Worm (Caenorhabditis elegans) whole organism, late embryonic: ENCODE measurements around the gene sinh-1.

Experiments
- C08G9.2 ChIP-seq: sonication (generic microtip); optimal IDR thresholded peaks from 2 replicates; lab custom pipeline; 2016; ENCODE audit warnings: mild to moderate bottlenecking, missing genetic modification characterization, moderate library complexity, missing compliant biosample characterization
- C38D4.7 ChIP-seq: fragments of 200-800 bp; sonication (Bioruptor generic); optimal IDR thresholded peaks from 2 replicates; lab custom pipeline; 2018; ENCODE audit warnings: mild to moderate bottlenecking, missing genetic modification characterization, moderate library complexity, missing compliant biosample characterization
- F13H6.1 ChIP-seq: sonication (generic microtip); optimal IDR thresholded peaks from 2 replicates; lab custom pipeline; 2016; ENCODE audit warnings: missing genetic modification characterization, missing compliant biosample characterization
- T23F11.4 ChIP-seq: fragments of 200-800 bp; sonication (Bioruptor generic); optimal IDR thresholded peaks from 2 replicates; lab custom pipeline; 2018; ENCODE audit warnings: mild to moderate bottlenecking, missing genetic modification characterization, missing compliant biosample characterization
- Y22D7AL.16 ChIP-seq: sonication (generic microtip); optimal IDR thresholded peaks from 2 replicates; lab custom pipeline; 2016; ENCODE audit warnings: missing genetic modification characterization, missing compliant biosample characterization
- ahr-1 ChIP-seq: sonication (generic microtip); optimal IDR thresholded peaks from 2 replicates; lab custom pipeline; 2016; ENCODE audit warnings: missing genetic modification characterization, missing compliant biosample characterization
- ceh-14 ChIP-seq: sonication (generic microtip); optimal IDR thresholded peaks from 2 replicates; lab custom pipeline; 2016; ENCODE audit warnings: missing genotype, missing genetic modification characterization, missing compliant biosample characterization
- ceh-19 ChIP-seq: fragments of 200-800 bp; sonication (Bioruptor generic); optimal IDR thresholded peaks from 2 replicates; lab custom pipeline; 2018; ENCODE audit warnings: mild to moderate bottlenecking, missing genetic modification characterization, missing compliant biosample characterization
- ceh-22 ChIP-seq: sonication (generic microtip); optimal IDR thresholded peaks from 2 replicates; lab custom pipeline; 2017; ENCODE audit warnings: missing biosample characterization, missing genetic modification characterization
- ceh-24 ChIP-seq: sonication (generic microtip); optimal IDR thresholded peaks from 2 replicates; lab custom pipeline; 2016; ENCODE audit warnings: mild to moderate bottlenecking, missing genetic modification characterization, missing compliant biosample characterization
- ceh-34 ChIP-seq: sonication (generic microtip); optimal IDR thresholded peaks from 2 replicates; lab custom pipeline; 2016; ENCODE audit warnings: mild to moderate bottlenecking, missing genetic modification characterization, missing compliant biosample characterization
- ceh-45 ChIP-seq: fragments of 200-800 bp; sonication (Bioruptor generic); IDR thresholded peaks from 2 replicates; pipeline ENCODE4 v1.3.6; 2022; ENCODE audit warnings: missing genetic modification reagents, missing genetic modification characterization, missing compliant biosample characterization
- ceh-6 ChIP-seq: fragments of 200-800 bp; sonication (Bioruptor generic); optimal IDR thresholded peaks from 2 replicates; lab custom pipeline; 2018; ENCODE audit warnings: mild to moderate bottlenecking, missing genetic modification characterization, missing compliant biosample characterization
- ceh-9 ChIP-seq: sonication (generic microtip); optimal IDR thresholded peaks from 2 replicates; lab custom pipeline; 2016; ENCODE audit warnings: mild to moderate bottlenecking, missing genetic modification characterization, inconsistent platforms, missing compliant biosample characterization
- dve-1 ChIP-seq: sonication (generic microtip); optimal IDR thresholded peaks from 2 replicates; lab custom pipeline; 2017; ENCODE audit warnings: antibody characterized with exemption, mild to moderate bottlenecking, missing genetic modification characterization, missing compliant biosample characterization
- elt-4 ChIP-seq: sonication (generic microtip); optimal IDR thresholded peaks from 2 replicates; lab custom pipeline; 2016; ENCODE audit warnings: missing genetic modification characterization, missing compliant biosample characterization
- eyg-1 ChIP-seq: sonication (generic microtip); optimal IDR thresholded peaks from 2 replicates; lab custom pipeline; 2016; ENCODE audit warnings: missing genotype, missing genetic modification characterization, missing compliant biosample characterization
- fax-1 ChIP-seq: sonication (generic microtip); optimal IDR thresholded peaks from 2 replicates; lab custom pipeline; 2016; ENCODE audit warnings: missing genotype, missing genetic modification characterization, missing compliant biosample characterization
- gmeb-2 ChIP-seq: sonication (generic microtip); optimal IDR thresholded peaks from 2 replicates; lab custom pipeline; 2016; ENCODE audit warnings: missing genetic modification characterization, inconsistent platforms, missing compliant biosample characterization
- hlh-15 ChIP-seq: sonication (generic microtip); optimal IDR thresholded peaks from 2 replicates; lab custom pipeline; 2016; ENCODE audit warnings: missing genetic modification characterization, missing compliant biosample characterization
- hlh-30 ChIP-seq: sonication (generic microtip); optimal IDR thresholded peaks from 2 replicates; lab custom pipeline; 2017; ENCODE audit warnings: antibody characterized with exemption, missing genetic modification characterization, missing compliant biosample characterization; ENCODE audit not compliant: insufficient read depth
- hlh-8 ChIP-seq: sonication (generic microtip); optimal IDR thresholded peaks from 2 replicates; lab custom pipeline; 2016; ENCODE audit warnings: missing genotype, missing genetic modification characterization, missing compliant biosample characterization
- madf-2 ChIP-seq: sonication (generic microtip); optimal IDR thresholded peaks from 2 replicates; lab custom pipeline; 2017; ENCODE audit warnings: missing genetic modification characterization, missing compliant biosample characterization
- nhr-11 ChIP-seq: fragments of 150-350 bp; optimal IDR thresholded peaks from 2 replicates; lab custom pipeline; 2014; ENCODE audit warnings: missing biosample characterization, missing genetic modification characterization
- nhr-232 ChIP-seq: sonication (generic microtip); optimal IDR thresholded peaks from 2 replicates; lab custom pipeline; 2016; ENCODE audit warnings: missing genetic modification characterization, missing compliant biosample characterization
- npax-4 ChIP-seq: sonication (generic microtip); optimal IDR thresholded peaks from 2 replicates; lab custom pipeline; 2016; ENCODE audit warnings: missing genetic modification characterization, missing compliant biosample characterization
- odd-2 ChIP-seq: sonication (generic microtip); optimal IDR thresholded peaks from 2 replicates; lab custom pipeline; 2017; ENCODE audit warnings: antibody characterized with exemption, mild to moderate bottlenecking, missing genetic modification characterization, missing compliant biosample characterization
- pag-3 ChIP-seq: sonication (generic microtip); optimal IDR thresholded peaks from 2 replicates; lab custom pipeline; 2016; ENCODE audit warnings: missing compliant biosample characterization, missing genetic modification characterization, borderline replicate concordance
- pat-9 ChIP-seq: fragments of 200-800 bp; sonication (Bioruptor generic); optimal IDR thresholded peaks from 2 replicates; lab custom pipeline; 2018; ENCODE audit warnings: mild to moderate bottlenecking, missing genetic modification characterization, moderate library complexity, missing compliant biosample characterization
- pha-2 ChIP-seq: sonication (generic microtip); optimal IDR thresholded peaks from 2 replicates; lab custom pipeline; 2017; ENCODE audit warnings: mild to moderate bottlenecking, missing genetic modification characterization, missing compliant biosample characterization
- pha-4 ChIP-seq: fragments of 150-350 bp; optimal IDR thresholded peaks from 2 replicates; lab custom pipeline; 2018; ENCODE audit warnings: missing biosample characterization, missing genetic modification reagents, missing genetic modification characterization
- pqm-1 ChIP-seq: sonication (generic microtip); optimal IDR thresholded peaks from 2 replicates; lab custom pipeline; 2016; ENCODE audit warnings: missing genetic modification characterization, missing compliant biosample characterization
- pros-1 ChIP-seq: fragments of 150-350 bp; optimal IDR thresholded peaks from 2 replicates; lab custom pipeline; 2014; ENCODE audit warnings: missing biosample characterization, missing genetic modification reagents, missing genetic modification characterization
- ref-2 ChIP-seq: sonication (generic microtip); optimal IDR thresholded peaks from 2 replicates; lab custom pipeline; 2016; ENCODE audit warnings: missing genetic modification characterization, missing compliant biosample characterization
- rnt-1 ChIP-seq: sonication (generic microtip); optimal IDR thresholded peaks from 2 replicates; lab custom pipeline; 2016; ENCODE audit warnings: missing genetic modification characterization, missing compliant biosample characterization
- sdc-2 ChIP-seq: sonication (generic microtip); optimal IDR thresholded peaks from 2 replicates; lab custom pipeline; 2016; ENCODE audit warnings: missing genotype, missing genetic modification characterization, missing compliant biosample characterization
- sox-2 ChIP-seq: fragments of 200-800 bp; sonication (Bioruptor generic); IDR thresholded peaks from 2 replicates; pipeline ENCODE4 v1.3.6; 2022; ENCODE audit warnings: missing genetic modification reagents, missing genetic modification characterization, missing compliant biosample characterization
- sox-4 ChIP-seq: sonication (generic microtip); optimal IDR thresholded peaks from 2 replicates; lab custom pipeline; 2017; ENCODE audit warnings: mild to moderate bottlenecking, missing genetic modification characterization, inconsistent platforms, missing compliant biosample characterization
- syd-9 ChIP-seq: sonication (generic microtip); optimal IDR thresholded peaks from 2 replicates; lab custom pipeline; 2016; ENCODE audit warnings: mild to moderate bottlenecking, missing genetic modification characterization, moderate library complexity, missing compliant biosample characterization
- ttx-3 ChIP-seq: sonication (generic microtip); optimal IDR thresholded peaks from 2 replicates; lab custom pipeline; 2016; ENCODE audit warnings: missing genetic modification reagents, missing genetic modification characterization, missing compliant biosample characterization
- unc-42 ChIP-seq: sonication (generic microtip); optimal IDR thresholded peaks from 2 replicates; lab custom pipeline; 2016; ENCODE audit warnings: missing genotype, missing genetic modification characterization, missing compliant biosample characterization
- unc-55 ChIP-seq: sonication (generic microtip); optimal IDR thresholded peaks from 2 replicates; lab custom pipeline; 2017; ENCODE audit warnings: missing biosample characterization, missing genetic modification reagents, missing genetic modification characterization
- unc-86 ChIP-seq: sonication (generic microtip); optimal IDR thresholded peaks from 2 replicates; lab custom pipeline; 2016; ENCODE audit warnings: missing genetic modification characterization, missing compliant biosample characterization

sinh-1 gene

ce11 chrII:12222524-12222923 lies 5.6 kb upstream of the sinh-1 start (continued):
- TF ChIP-seq unc-42 (tag; lab: Kevin White, UChicago) (peak; percentile 51), hlh-8 (peak; percentile 15), madf-2 (tag; lab: Kevin White, UChicago) (peak; percentile 41), pqm-1 (tag; lab: Kevin White, UChicago) (no peak), ceh-22 (tag; lab: Kevin White, UChicago) (no peak), hlh-15 (tag; lab: Kevin White, UChicago) (no peak), pha-4 (tag; lab: Kevin White, UChicago) (no peak), nhr-232 (tag; lab: Kevin White, UChicago) (no peak), ceh-34 (tag; lab: Kevin White, UChicago) (peak; percentile 91), ceh-9 (tag; lab: Kevin White, UChicago) (no peak), pha-2 (tag; lab: Kevin White, UChicago) (no peak), ahr-1 (tag; lab: Kevin White, UChicago) (no peak), odd-2 (tag; lab: Kevin White, UChicago) (no peak), pag-3 (no peak), ceh-14 (tag; lab: Kevin White, UChicago) (peak; percentile 46), F13H6.1 (tag; lab: Kevin White, UChicago) (peak; percentile 66), npax-4 (no peak), gmeb-2 (tag; lab: Kevin White, UChicago) (no peak), ceh-6 (GFP tag; lab: Kevin White, UChicago) (peak; percentile 10), elt-4 (tag; lab: Kevin White, UChicago) (no peak), Y22D7AL.16 (no peak), ceh-45 (GFP tag; lab: Robert Waterston, UW) (0 out of 2 replicates have a peak, but pooled peaks have one; percentile 9), nhr-11 (tag; lab: Kevin White, UChicago) (no peak), ttx-3 (tag; lab: Kevin White, UChicago) (no peak), fax-1 (no peak), C38D4.7 (GFP tag; lab: Kevin White, UChicago) (no peak), dve-1 (tag; lab: Kevin White, UChicago) (peak; percentile 64), T23F11.4 (no peak), sdc-2 (tag; lab: Kevin White, UChicago) (peak; percentile 77), sox-4 (tag; lab: Kevin White, UChicago) (no peak), unc-55 (GFP tag; lab: Kevin White, UChicago) (peak; percentile 86), eyg-1 (tag; lab: Kevin White, UChicago) (no peak), ceh-19 (GFP tag; lab: Kevin White, UChicago) (peak; percentile 29), sox-2 (GFP tag; lab: Robert Waterston, UW) (no peak), C08G9.2 (tag; lab: Kevin White, UChicago) (peak; percentile 64), rnt-1 (tag; lab: Kevin White, UChicago) (peak; percentile 83), ceh-24 (no peak), pat-9 (tag; lab: Kevin White, UChicago) (no peak), unc-86 (tag; lab: Kevin White, UChicago) (no peak), syd-9 (tag; lab: Kevin White, UChicago) (peak; percentile 68), hlh-30 (tag; lab: Kevin White, UChicago) (peak; percentile 78), pros-1 (tag; lab: Kevin White, UChicago) (peak; percentile 88), ref-2 (peak; percentile 88)

- TF ChIP-seq pros-1 (tag; lab: Kevin White, UChicago) (no peak), npax-4 (no peak), ref-2 (no peak)
Observed at ce11 chrII:12224916-12225406, 3.1 kb upstream of the sinh-1 start, which contains the start of the genes pqn-87 and rsr-2. pqn-87 (minus strand) TSS chrII:12225086. rsr-2 (plus strand) TSS chrII:12225356.
